Worm (Caenorhabditis elegans): ENCODE measurements around the gene fbxb-107.

- TF ChIP-seq F13C5.2 (tag; optimal IDR thresholded peaks at IDR 0.05): no peak
- no peak for TF ChIP-seq ama-1 (optimal IDR thresholded peaks at IDR 0.05)
- TF ChIP-seq ceh-36 (tag; optimal IDR thresholded peaks at IDR 0.05): no peak
- no peak for TF ChIP-seq scrt-1 (GFP tag; IDR thresholded peaks at IDR 0.05)
- no peak for TF ChIP-seq flt-1 (GFP tag; IDR thresholded peaks at IDR 0.05)
- TF ChIP-seq tra-4 (tag; optimal IDR thresholded peaks at IDR 0.05): no peak
- no peak for TF ChIP-seq aly-1 (tag; optimal IDR thresholded peaks at IDR 0.05)
- TF ChIP-seq hmg-4 (GFP tag; optimal IDR thresholded peaks at IDR 0.05): no peak
- TF ChIP-seq tbx-11 (GFP tag; IDR thresholded peaks at IDR 0.05): no peak
- TF ChIP-seq hmbx-1 (tag; optimal IDR thresholded peaks at IDR 0.05): no peak
- no peak for TF ChIP-seq sea-1 (GFP tag; conservative IDR thresholded peaks at IDR 0.05)
- TF ChIP-seq B0310.2 (tag; optimal IDR thresholded peaks at IDR 0.05): no peak
These were observed 10.5 kb upstream of the fbxb-107 start for ce11 chrII:2747956-2748621.

Data from whole organism, early embryonic.